Fruit fly (Drosophila melanogaster) whole organism, embryonic: ENCODE data around the gene Snx21.

ENCODE experiments used
- ATbp ChIP-seq: fragments of 200-800 bp; sonication (Bioruptor generic); optimal IDR thresholded peaks from 2 replicates; lab custom pipeline; 2017; ENCODE audit warnings: missing biosample characterization, mild to moderate bottlenecking, missing genetic modification characterization, missing genetic modification reagents
- Bdp1 ChIP-seq: fragments of 200-800 bp; sonication (Bioruptor generic); optimal IDR thresholded peaks from 3 replicates; lab custom pipeline; 2016; ENCODE audit warnings: missing biosample characterization, missing genetic modification characterization
- CG10565 ChIP-seq: fragments of 200-800 bp; sonication (Bioruptor generic); optimal IDR thresholded peaks from 3 replicates; lab custom pipeline; 2016; ENCODE audit warnings: missing biosample characterization, mild to moderate bottlenecking, missing genetic modification characterization
- CG13296 ChIP-seq: fragments of 200-800 bp; sonication (Bioruptor generic); optimal IDR thresholded peaks from 3 replicates; lab custom pipeline; 2018; ENCODE audit warnings: missing biosample characterization, mild to moderate bottlenecking, missing genetic modification characterization
- CG13775 ChIP-seq: fragments of 200-800 bp; sonication (Bioruptor generic); optimal IDR thresholded peaks from 3 replicates; lab custom pipeline; 2017; ENCODE audit warnings: missing biosample characterization, mild to moderate bottlenecking, missing genetic modification characterization
- CG14860 ChIP-seq: fragments of 200-800 bp; sonication (Bioruptor generic); IDR thresholded peaks from 3 replicates; pipeline ENCODE4 v1.3.6; 2022; ENCODE audit warnings: missing biosample characterization, missing genetic modification characterization; ENCODE audit not compliant: partially characterized antibody
- CG14965 ChIP-seq: fragments of 200-800 bp; sonication (Bioruptor generic); optimal IDR thresholded peaks from 2 replicates; lab custom pipeline; 2016; ENCODE audit warnings: missing biosample characterization, missing genetic modification characterization, borderline replicate concordance
- CG16779 ChIP-seq: fragments of 200-800 bp; sonication (Bioruptor generic); IDR thresholded peaks from 2 replicates; pipeline ENCODE4 v1.3.6; 2022; ENCODE audit warnings: missing biosample characterization, missing genetic modification characterization
- CG18476 ChIP-seq: fragments of 200-800 bp; sonication (Bioruptor generic); optimal IDR thresholded peaks from 2 replicates; lab custom pipeline; 2016; ENCODE audit warnings: missing biosample characterization, mild to moderate bottlenecking, missing genetic modification characterization
- CG33557 ChIP-seq: fragments of 200-800 bp; sonication (Bioruptor generic); optimal IDR thresholded peaks from 2 replicates; lab custom pipeline; 2019; ENCODE audit warnings: missing biosample characterization, mild to moderate bottlenecking, missing genetic modification characterization, moderate library complexity
- CG4820 ChIP-seq: fragments of 200-800 bp; sonication (Bioruptor generic); optimal IDR thresholded peaks from 3 replicates; lab custom pipeline; 2016; ENCODE audit warnings: missing biosample characterization, missing genetic modification characterization
- CG6272 ChIP-seq: fragments of 200-800 bp; sonication (Bioruptor generic); IDR thresholded peaks from 2 replicates; pipeline ENCODE4 v1.3.6; 2022; ENCODE audit warnings: missing biosample characterization, missing genetic modification characterization
- CG7271 ChIP-seq: fragments of 200-800 bp; sonication (Bioruptor generic); optimal IDR thresholded peaks from 2 replicates; lab custom pipeline; 2018; ENCODE audit warnings: missing biosample characterization, mild to moderate bottlenecking, missing genetic modification characterization, moderate library complexity
- CG7963 ChIP-seq: fragments of 200-800 bp; sonication (Bioruptor generic); IDR thresholded peaks from 3 replicates; pipeline ENCODE4 v1.3.6; 2022; ENCODE audit warnings: missing biosample characterization, missing genetic modification characterization; ENCODE audit not compliant: partially characterized antibody
- CG8281 ChIP-seq: fragments of 200-800 bp; sonication (Bioruptor generic); optimal IDR thresholded peaks from 2 replicates; lab custom pipeline; 2018; ENCODE audit warnings: missing biosample characterization, mild to moderate bottlenecking, missing genetic modification characterization, moderate library complexity
- CG8290 ChIP-seq, 3 experiments: fragments of 200-800 bp; sonication (Bioruptor generic); optimal IDR thresholded peaks; 2 replicates each; lab custom pipeline; 2016 to 2019; ENCODE audit warnings: missing biosample characterization in 3 of 3, missing genetic modification characterization in 3 of 3, mild to moderate bottlenecking in 2 of 3, moderate library complexity in 1 of 3
- Dip2 ChIP-seq: fragments of 200-800 bp; sonication (Bioruptor generic); IDR thresholded peaks from 2 replicates; pipeline ENCODE4 v1.3.6; 2022; ENCODE audit warnings: missing biosample characterization, missing genetic modification characterization
- GATAe ChIP-seq: fragments of 200-800 bp; sonication (Bioruptor generic); conservative IDR thresholded peaks from 2 replicates; pipeline ENCODE4 v1.3.6; 2022; ENCODE audit warnings: missing biosample characterization, missing genetic modification characterization
- HLH54F ChIP-seq: fragments of 200-800 bp; sonication (Bioruptor generic); optimal IDR thresholded peaks from 3 replicates; lab custom pipeline; 2016; ENCODE audit warnings: missing biosample characterization, missing genetic modification characterization
- Hmr ChIP-seq: fragments of 200-800 bp; sonication (Bioruptor generic); optimal IDR thresholded peaks from 3 replicates; lab custom pipeline; 2017; ENCODE audit warnings: mild to moderate bottlenecking, missing biosample characterization, missing genetic modification reagents, missing genetic modification characterization
- Hr39 ChIP-seq: fragments of >200 bp; optimal IDR thresholded peaks from 2 replicates; lab custom pipeline; 2017
- Jarid2 ChIP-seq: fragments of 200-800 bp; sonication (Bioruptor generic); optimal IDR thresholded peaks from 3 replicates; lab custom pipeline; 2017; ENCODE audit warnings: mild to moderate bottlenecking, missing biosample characterization, missing genetic modification reagents, missing genetic modification characterization
- Mad ChIP-seq: fragments of 200-800 bp; sonication (Bioruptor generic); optimal IDR thresholded peaks from 2 replicates; lab custom pipeline; 2016; ENCODE audit warnings: missing biosample characterization, missing genetic modification characterization
- NK7.1 ChIP-seq: fragments of 200-800 bp; sonication (Bioruptor generic); optimal IDR thresholded peaks from 3 replicates; lab custom pipeline; 2016; ENCODE audit warnings: missing biosample characterization, missing genetic modification characterization
- Spps ChIP-seq: fragments of 200-800 bp; sonication (Bioruptor generic); optimal IDR thresholded peaks from 2 replicates; lab custom pipeline; 2018; ENCODE audit warnings: missing biosample characterization, mild to moderate bottlenecking, missing genetic modification characterization
- Stat92E ChIP-seq, 3 experiments: fragments of >200 bp in 2 of 3; fragments of 200-800 bp in 1 of 3; sonication (Bioruptor generic) in 1 of 3; optimal IDR thresholded peaks; 2 replicates each; lab custom pipeline; 2017 to 2019; ENCODE audit warnings: missing biosample characterization in 3 of 3, missing genetic modification characterization in 3 of 3, mild to moderate bottlenecking in 1 of 3, moderate library complexity in 1 of 3
- Tbp ChIP-seq: fragments of >200 bp; optimal IDR thresholded peaks from 2 replicates; lab custom pipeline; 2018; ENCODE audit warnings: missing biosample characterization, missing genetic modification characterization
- Vsx1 ChIP-seq: fragments of 200-800 bp; sonication (Bioruptor generic); optimal IDR thresholded peaks from 2 replicates; lab custom pipeline; 2017; ENCODE audit warnings: missing biosample characterization, mild to moderate bottlenecking, missing genetic modification characterization, missing genetic modification reagents
- ab ChIP-seq: fragments of 200-800 bp; sonication (Bioruptor generic); optimal IDR thresholded peaks from 2 replicates; lab custom pipeline; 2016; ENCODE audit warnings: missing biosample characterization, missing genetic modification characterization
- bigmax ChIP-seq: fragments of 200-800 bp; sonication (Bioruptor generic); optimal IDR thresholded peaks from 2 replicates; lab custom pipeline; 2018; ENCODE audit warnings: missing biosample characterization, mild to moderate bottlenecking, missing genetic modification characterization
- cato ChIP-seq: fragments of 200-800 bp; sonication (Bioruptor generic); optimal IDR thresholded peaks from 2 replicates; lab custom pipeline; 2016; ENCODE audit warnings: missing biosample characterization, missing genetic modification characterization, borderline replicate concordance
- dmrt99B ChIP-seq: fragments of 200-800 bp; sonication (Bioruptor generic); optimal IDR thresholded peaks from 2 replicates; lab custom pipeline; 2018; ENCODE audit warnings: missing biosample characterization, mild to moderate bottlenecking, missing genetic modification characterization, moderate library complexity
- dysf ChIP-seq: fragments of 200-800 bp; sonication (Bioruptor generic); IDR thresholded peaks from 3 replicates; pipeline ENCODE4 v1.3.6; 2022; ENCODE audit warnings: missing biosample characterization, missing genetic modification characterization
- emc ChIP-seq: fragments of 200-800 bp; sonication (Bioruptor generic); optimal IDR thresholded peaks from 2 replicates; lab custom pipeline; 2016; ENCODE audit warnings: missing biosample characterization, missing genetic modification characterization
- ewg ChIP-seq: fragments of 200-800 bp; sonication (Bioruptor generic); optimal IDR thresholded peaks from 3 replicates; lab custom pipeline; 2017; ENCODE audit warnings: mild to moderate bottlenecking, missing biosample characterization, missing genetic modification reagents, missing genetic modification characterization
- inv ChIP-seq: fragments of 200-800 bp; sonication (Bioruptor generic); IDR thresholded peaks from 2 replicates; pipeline ENCODE4 v1.3.6; 2022; ENCODE audit warnings: missing biosample characterization, missing genetic modification characterization; ENCODE audit not compliant: partially characterized antibody
- nmo ChIP-seq: fragments of 200-800 bp; sonication (Bioruptor generic); optimal IDR thresholded peaks from 2 replicates; lab custom pipeline; 2018; ENCODE audit warnings: missing biosample characterization, mild to moderate bottlenecking, missing genetic modification characterization, moderate library complexity
- pho ChIP-seq: fragments of 200-800 bp; sonication (Bioruptor generic); optimal IDR thresholded peaks from 2 replicates; lab custom pipeline; 2016; ENCODE audit warnings: missing biosample characterization, missing genetic modification characterization
- pita ChIP-seq: fragments of 200-800 bp; sonication (Bioruptor generic); optimal IDR thresholded peaks from 2 replicates; lab custom pipeline; 2017; ENCODE audit warnings: missing biosample characterization, mild to moderate bottlenecking, missing genetic modification characterization
- psq ChIP-seq: fragments of 200-800 bp; sonication (Bioruptor generic); optimal IDR thresholded peaks from 2 replicates; lab custom pipeline; 2017; ENCODE audit warnings: missing biosample characterization, missing genetic modification characterization
- ranshi ChIP-seq: fragments of 200-800 bp; sonication (Bioruptor generic); IDR thresholded peaks from 2 replicates; pipeline ENCODE4 v1.3.6; 2022; ENCODE audit warnings: missing biosample characterization, missing genetic modification characterization
- rib ChIP-seq: fragments of 200-800 bp; sonication (Bioruptor generic); IDR thresholded peaks from 2 replicates; pipeline ENCODE4 v1.3.6; 2022; ENCODE audit warnings: missing biosample characterization, missing genetic modification characterization
- sd ChIP-seq: fragments of 200-800 bp; sonication (Bioruptor generic); optimal IDR thresholded peaks from 3 replicates; lab custom pipeline; 2018; ENCODE audit warnings: missing biosample characterization, mild to moderate bottlenecking, missing genetic modification characterization, moderate library complexity
- sima ChIP-seq: fragments of 200-800 bp; sonication (Bioruptor generic); optimal IDR thresholded peaks from 2 replicates; lab custom pipeline; 2016; ENCODE audit warnings: missing biosample characterization, missing genetic modification characterization
- slbo ChIP-seq: fragments of 200-800 bp; sonication (Bioruptor generic); IDR thresholded peaks from 2 replicates; pipeline ENCODE4 v1.3.6; 2022; ENCODE audit warnings: missing biosample characterization, missing genetic modification characterization
- slou ChIP-seq: fragments of 200-800 bp; sonication (Bioruptor generic); optimal IDR thresholded peaks from 3 replicates; lab custom pipeline; 2016; ENCODE audit warnings: missing biosample characterization, missing genetic modification characterization
- twi ChIP-seq: fragments of 200-800 bp; optimal IDR thresholded peaks from 2 replicates; lab custom pipeline; 2019; ENCODE audit warnings: missing biosample characterization, mild to moderate bottlenecking, missing genetic modification characterization, moderate library complexity
- tx ChIP-seq: fragments of 200-800 bp; sonication (Bioruptor generic); optimal IDR thresholded peaks from 2 replicates; lab custom pipeline; 2016; ENCODE audit warnings: missing biosample characterization, missing genetic modification characterization

The Snx21 gene

dm6 chr2L:2752460-2753411, 12.7 kb downstream of the Snx21 start, which contains the start of gene Pgk (continued):
- TF ChIP-seq Mad (GFP tag; lab: Kevin White, UChicago) (no peak), tx (GFP tag; lab: Kevin White, UChicago) (no peak), Dip2 (GFP tag; lab: Robert Waterston, UW) (no peak), Hmr (GFP tag; lab: Kevin White, UChicago) (peak; percentile 21), CG33557 (GFP tag; lab: Kevin White, UChicago) (peak; percentile 75), sima (GFP tag; lab: Kevin White, UChicago) (no peak), ATbp (GFP tag; lab: Kevin White, UChicago) (no peak), Jarid2 (GFP tag; lab: Kevin White, UChicago) (peak; percentile 74), CG8290 (GFP tag; optimal IDR thresholded peaks at IDR 0.05; lab: Kevin White, UChicago) (peak; percentile 16), CG8290 (tag; optimal IDR thresholded peaks at IDR 0.05; lab: Kevin White, UChicago) (peak in 1 of 2 experiments; percentile 57), ranshi (no peak), pho (peak; percentile 47), inv (GFP tag; lab: Robert Waterston, UW) (no peak), slbo (GFP tag; lab: Robert Waterston, UW) (no peak), nmo (GFP tag; lab: Kevin White, UChicago) (peak; percentile 25), CG18476 (peak; percentile 59), CG7963 (GFP tag; lab: Robert Waterston, UW) (no peak), Stat92E (GFP tag; optimal IDR thresholded peaks at IDR 0.05; lab: Kevin White, UChicago) (peak in 1 of 3 experiments; percentile 5), CG8281 (tag; lab: Kevin White, UChicago) (no peak), sd (tag; lab: Kevin White, UChicago) (peak; percentile 31), HLH54F (GFP tag; lab: Kevin White, UChicago) (peak; percentile 1), CG4820 (GFP tag; lab: Kevin White, UChicago) (no peak), cato (no peak), GATAe (GFP tag; lab: Robert Waterston, UW) (no peak), Spps (tag; lab: Kevin White, UChicago) (peak; percentile 25), CG6272 (GFP tag; lab: Robert Waterston, UW) (no peak), bigmax (GFP tag; lab: Kevin White, UChicago) (no peak), CG7271 (tag; lab: Kevin White, UChicago) (no peak), NK7.1 (GFP tag; lab: Kevin White, UChicago) (peak; percentile 53), CG13775 (peak; percentile 20), CG14860 (GFP tag; lab: Robert Waterston, UW) (no peak), Bdp1 (peak; percentile 28), rib (GFP tag; lab: Robert Waterston, UW) (no peak), ewg (GFP tag; lab: Kevin White, UChicago) (peak; percentile 87), emc (no peak), CG14965 (GFP tag; lab: Kevin White, UChicago) (no peak), Tbp (GFP tag; lab: Kevin White, UChicago) (peak; percentile 99), CG13296 (GFP tag; lab: Kevin White, UChicago) (peak; percentile 79), CG16779 (GFP tag; lab: Robert Waterston, UW) (no peak), ab (no peak), dmrt99B (tag; lab: Kevin White, UChicago) (peak; percentile 45), dysf (GFP tag; lab: Robert Waterston, UW) (no peak), psq (GFP tag; lab: Kevin White, UChicago) (no peak), Hr39 (lab: Kevin White, UChicago) (no peak), slou (peak; percentile 10), pita (GFP tag; lab: Kevin White, UChicago) (no peak), CG10565 (no peak), Vsx1 (no peak), twi (tag; lab: Kevin White, UChicago) (no peak)
